Worm (Caenorhabditis elegans): ENCODE measurements around the gene B0361.11.

DNA sequence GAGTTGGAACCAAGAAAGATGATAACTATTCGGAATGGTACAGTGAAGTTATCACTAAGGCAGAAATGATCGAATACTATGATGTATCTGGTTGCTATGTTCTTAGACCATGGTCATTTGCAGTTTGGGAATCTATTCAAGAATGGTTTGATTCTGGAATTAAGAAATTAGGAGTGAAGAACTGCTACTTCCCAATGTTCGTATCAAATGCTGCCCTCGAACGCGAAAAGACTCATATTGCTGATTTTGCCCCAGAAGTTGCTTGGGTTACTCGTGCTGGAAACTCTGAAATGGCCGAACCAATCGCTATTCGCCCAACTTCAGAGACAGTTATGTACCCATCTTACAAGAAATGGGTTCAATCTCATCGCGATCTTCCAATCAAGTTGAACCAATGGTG, 38.0 kb upstream of the B0361.11 start:
- TF ChIP-seq skn-1 (tag; optimal IDR thresholded peaks at IDR 0.05) (no peak), nhr-11 (tag; optimal IDR thresholded peaks at IDR 0.05) (no peak), lin-13 (GFP tag; optimal IDR thresholded peaks at IDR 0.05) (no peak), snpc-4 (tag; optimal IDR thresholded peaks at IDR 0.05) (no peak), nhr-76 (tag; optimal IDR thresholded peaks at IDR 0.05) (no peak), aly-2 (tag; optimal IDR thresholded peaks at IDR 0.05) (no peak), T20F7.1 (GFP tag; optimal IDR thresholded peaks at IDR 0.05) (no peak), mdl-1 (tag; optimal IDR thresholded peaks at IDR 0.05) (no peak), ceh-32 (tag; optimal IDR thresholded peaks at IDR 0.05; ENCODE audit: poor library complexity) (no peak), lin-15B (tag; optimal IDR thresholded peaks at IDR 0.05) (no peak), ZK546.5 (tag; optimal IDR thresholded peaks at IDR 0.05) (no peak), lin-39 (tag; optimal IDR thresholded peaks at IDR 0.05) (no peak), R02D3.7 (tag; optimal IDR thresholded peaks at IDR 0.05) (no peak), fos-1 (tag; optimal IDR thresholded peaks at IDR 0.05) (no peak)
